Fruit fly (Drosophila melanogaster) whole organism, embryonic: ENCODE results near the gene CG31089.

Source experiments
- B-H2 ChIP-seq: fragments of 200-800 bp; sonication (Bioruptor generic); optimal IDR thresholded peaks from 2 replicates; lab custom pipeline; 2018; ENCODE audit warnings: missing biosample characterization, mild to moderate bottlenecking, missing genetic modification characterization
- CG10654 ChIP-seq: fragments of 200-800 bp; sonication (Bioruptor generic); optimal IDR thresholded peaks from 2 replicates; lab custom pipeline; 2016; ENCODE audit warnings: missing biosample characterization, missing genetic modification characterization
- CG11093 ChIP-seq: fragments of 200-800 bp; sonication (Bioruptor generic); IDR thresholded peaks from 3 replicates; pipeline ENCODE4 v1.3.6; 2022; ENCODE audit warnings: missing biosample characterization, missing genetic modification characterization
- CG11560 ChIP-seq: fragments of 200-800 bp; sonication (Bioruptor generic); IDR thresholded peaks from 3 replicates; pipeline ENCODE4 v1.3.6; 2022; ENCODE audit warnings: missing biosample characterization, missing genetic modification characterization
- CG12744 ChIP-seq: fragments of 200-800 bp; sonication (Bioruptor generic); optimal IDR thresholded peaks from 2 replicates; lab custom pipeline; 2016; ENCODE audit warnings: missing biosample characterization, missing genetic modification characterization
- CG13123 ChIP-seq: fragments of 200-800 bp; sonication (Bioruptor generic); optimal IDR thresholded peaks from 2 replicates; lab custom pipeline; 2016; ENCODE audit warnings: missing biosample characterization, missing genetic modification characterization
- CG13287 ChIP-seq: fragments of 200-800 bp; sonication (Bioruptor generic); IDR thresholded peaks from 2 replicates; pipeline ENCODE4 v1.3.6; 2022; ENCODE audit warnings: missing biosample characterization, missing genetic modification characterization; ENCODE audit not compliant: partially characterized antibody
- CG1602 ChIP-seq: fragments of 200-800 bp; sonication (Bioruptor generic); optimal IDR thresholded peaks from 3 replicates; lab custom pipeline; 2016; ENCODE audit warnings: missing biosample characterization, missing genetic modification characterization
- CG17612 ChIP-seq: fragments of 200-800 bp; sonication (Bioruptor generic); IDR thresholded peaks from 2 replicates; pipeline ENCODE4 v1.3.6; 2022; ENCODE audit warnings: missing biosample characterization, missing genetic modification characterization
- CG1792 ChIP-seq: fragments of 200-800 bp; sonication (Bioruptor generic); optimal IDR thresholded peaks from 2 replicates; lab custom pipeline; 2016; ENCODE audit warnings: missing biosample characterization, missing genetic modification characterization
- CG30020 ChIP-seq: fragments of 200-800 bp; optimal IDR thresholded peaks from 2 replicates; lab custom pipeline; 2019; ENCODE audit warnings: missing biosample characterization, mild to moderate bottlenecking, missing genetic modification characterization, moderate library complexity
- CG30431 ChIP-seq: fragments of 200-800 bp; sonication (Bioruptor generic); optimal IDR thresholded peaks from 2 replicates; lab custom pipeline; 2017; ENCODE audit warnings: missing biosample characterization, missing genetic modification characterization
- CG31441 ChIP-seq: fragments of 200-800 bp; sonication (Bioruptor generic); IDR thresholded peaks from 2 replicates; pipeline ENCODE4 v1.3.6; 2022; ENCODE audit warnings: missing biosample characterization, missing genetic modification characterization
- CG3838 ChIP-seq: fragments of 200-800 bp; sonication (Bioruptor generic); optimal IDR thresholded peaks from 3 replicates; lab custom pipeline; 2016; ENCODE audit warnings: missing biosample characterization, missing genetic modification characterization
- CG42726 ChIP-seq: fragments of 200-800 bp; sonication (Bioruptor generic); IDR thresholded peaks from 2 replicates; pipeline ENCODE4 v1.3.6; 2022; ENCODE audit warnings: missing biosample characterization, missing genetic modification characterization; ENCODE audit not compliant: partially characterized antibody
- CG4730 ChIP-seq: fragments of 200-800 bp; sonication (Bioruptor generic); IDR thresholded peaks from 2 replicates; pipeline ENCODE4 v1.3.6; 2022; ENCODE audit warnings: missing biosample characterization, missing genetic modification characterization
- CG5245 ChIP-seq: fragments of 200-800 bp; sonication (Bioruptor generic); optimal IDR thresholded peaks from 3 replicates; lab custom pipeline; 2016; ENCODE audit warnings: missing biosample characterization, missing genetic modification characterization
- CG7271 ChIP-seq: fragments of 200-800 bp; sonication (Bioruptor generic); optimal IDR thresholded peaks from 2 replicates; lab custom pipeline; 2018; ENCODE audit warnings: missing biosample characterization, mild to moderate bottlenecking, missing genetic modification characterization, moderate library complexity
- CG7987 ChIP-seq: fragments of 200-800 bp; sonication (Bioruptor generic); optimal IDR thresholded peaks from 2 replicates; lab custom pipeline; 2018; ENCODE audit warnings: missing biosample characterization, mild to moderate bottlenecking, missing genetic modification characterization, moderate library complexity
- CG9609 ChIP-seq: fragments of 200-800 bp; sonication (Bioruptor generic); optimal IDR thresholded peaks from 3 replicates; lab custom pipeline; 2016; ENCODE audit warnings: missing biosample characterization, missing genetic modification characterization
- Max ChIP-seq: fragments of 200-800 bp; sonication (Bioruptor generic); optimal IDR thresholded peaks from 2 replicates; lab custom pipeline; 2016; ENCODE audit warnings: missing biosample characterization, mild to moderate bottlenecking, missing genetic modification characterization
- NFAT ChIP-seq: fragments of 200-800 bp; sonication (Bioruptor generic); IDR thresholded peaks from 2 replicates; pipeline ENCODE4 v1.3.6; 2022; ENCODE audit warnings: missing biosample characterization, missing genetic modification characterization
- Nf-YC ChIP-seq: fragments of 200-800 bp; optimal IDR thresholded peaks from 3 replicates; lab custom pipeline; 2019; ENCODE audit warnings: missing biosample characterization, mild to moderate bottlenecking, missing genetic modification characterization, moderate library complexity
- Oaz ChIP-seq: fragments of 200-800 bp; sonication (Bioruptor generic); IDR thresholded peaks from 2 replicates; pipeline ENCODE4 v1.3.6; 2022; ENCODE audit warnings: missing biosample characterization, missing genetic modification characterization
- PHDP ChIP-seq: fragments of 200-800 bp; sonication (Bioruptor generic); optimal IDR thresholded peaks from 3 replicates; lab custom pipeline; 2018; ENCODE audit warnings: missing biosample characterization, mild to moderate bottlenecking, missing genetic modification characterization, moderate library complexity
- Scr ChIP-seq: fragments of 200-800 bp; sonication (Bioruptor generic); IDR thresholded peaks from 2 replicates; pipeline ENCODE4 v1.3.6; 2022; ENCODE audit warnings: missing biosample characterization, missing genetic modification characterization; ENCODE audit not compliant: partially characterized antibody
- Six4 ChIP-seq: fragments of 200-800 bp; sonication (Bioruptor generic); optimal IDR thresholded peaks from 2 replicates; lab custom pipeline; 2016; ENCODE audit warnings: missing biosample characterization, missing genetic modification characterization
- Sry-δ ChIP-seq: fragments of 200-800 bp; sonication (Bioruptor generic); optimal IDR thresholded peaks from 2 replicates; lab custom pipeline; 2016; ENCODE audit warnings: missing biosample characterization, missing genetic modification characterization
- Tbp ChIP-seq: fragments of >200 bp; optimal IDR thresholded peaks from 2 replicates; lab custom pipeline; 2018; ENCODE audit warnings: missing biosample characterization, missing genetic modification characterization
- al ChIP-seq: fragments of 200-800 bp; sonication (Bioruptor generic); IDR thresholded peaks from 2 replicates; pipeline ENCODE4 v1.3.6; 2022; ENCODE audit warnings: missing biosample characterization, missing genetic modification characterization
- ato ChIP-seq: fragments of 200-800 bp; sonication (Bioruptor generic); IDR thresholded peaks from 2 replicates; pipeline ENCODE4 v1.3.6; 2022; ENCODE audit warnings: missing biosample characterization, missing genetic modification characterization; ENCODE audit not compliant: partially characterized antibody
- chif ChIP-seq, 2 experiments: fragments of 200-800 bp; sonication (Bioruptor generic); optimal IDR thresholded peaks; 3 replicates each; lab custom pipeline; 2016; ENCODE audit warnings: missing biosample characterization in 2 of 2, missing genetic modification characterization in 2 of 2
- crp ChIP-seq, 2 experiments: fragments of 200-800 bp; sonication (Bioruptor generic); optimal IDR thresholded peaks; 2 replicates in 1 of 2; 3 replicates in 1 of 2; lab custom pipeline; 2017; ENCODE audit warnings: missing biosample characterization in 2 of 2, missing genetic modification characterization in 2 of 2, mild to moderate bottlenecking in 1 of 2, moderate library complexity in 1 of 2
- dati ChIP-seq: fragments of 200-800 bp; sonication (Bioruptor generic); IDR thresholded peaks from 2 replicates; pipeline ENCODE4 v1.3.6; 2022; ENCODE audit warnings: missing biosample characterization, missing genetic modification characterization
- dm ChIP-seq: fragments of 200-800 bp; sonication (Bioruptor generic); optimal IDR thresholded peaks from 3 replicates; lab custom pipeline; 2016; ENCODE audit warnings: missing biosample characterization, missing genetic modification characterization
- exex ChIP-seq: fragments of 200-800 bp; sonication (Bioruptor generic); optimal IDR thresholded peaks from 4 replicates; lab custom pipeline; 2018; ENCODE audit warnings: missing biosample characterization, mild to moderate bottlenecking, missing genetic modification characterization, moderate library complexity
- gcm2 ChIP-seq: fragments of 200-800 bp; sonication (Bioruptor generic); optimal IDR thresholded peaks from 2 replicates; lab custom pipeline; 2016; ENCODE audit warnings: missing biosample characterization, missing genetic modification characterization
- hb ChIP-seq: fragments of 200-800 bp; sonication (Bioruptor generic); IDR thresholded peaks from 3 replicates; pipeline ENCODE4 v1.3.6; 2022; ENCODE audit warnings: missing biosample characterization, missing genetic modification characterization; ENCODE audit not compliant: partially characterized antibody
- lmd ChIP-seq: fragments of 200-800 bp; sonication (Bioruptor generic); IDR thresholded peaks from 2 replicates; pipeline ENCODE4 v1.3.6; 2022; ENCODE audit warnings: missing biosample characterization, missing genetic modification characterization
- lola ChIP-seq, 3 experiments: fragments of >200 bp in 2 of 3; fragments of 200-800 bp in 1 of 3; sonication (Bioruptor generic) in 1 of 3; optimal IDR thresholded peaks; 2 replicates each; lab custom pipeline; 2017 to 2019; ENCODE audit warnings: missing biosample characterization in 3 of 3, missing genetic modification characterization in 3 of 3, mild to moderate bottlenecking in 1 of 3, moderate library complexity in 1 of 3
- mld ChIP-seq: fragments of 200-800 bp; sonication (Bioruptor generic); IDR thresholded peaks from 3 replicates; pipeline ENCODE4 v1.3.6; 2022; ENCODE audit warnings: missing biosample characterization, missing genetic modification characterization; ENCODE audit not compliant: partially characterized antibody
- odd ChIP-seq: fragments of 200-800 bp; sonication (Bioruptor generic); optimal IDR thresholded peaks from 2 replicates; lab custom pipeline; 2017; ENCODE audit warnings: missing biosample characterization, mild to moderate bottlenecking, missing genetic modification characterization
- repo ChIP-seq: fragments of 200-800 bp; sonication (Bioruptor generic); optimal IDR thresholded peaks from 2 replicates; lab custom pipeline; 2016; ENCODE audit warnings: missing biosample characterization, missing genetic modification characterization
- rib ChIP-seq: fragments of 200-800 bp; sonication (Bioruptor generic); IDR thresholded peaks from 2 replicates; pipeline ENCODE4 v1.3.6; 2022; ENCODE audit warnings: missing biosample characterization, missing genetic modification characterization
- slp2 ChIP-seq: fragments of 200-800 bp; sonication (Bioruptor generic); optimal IDR thresholded peaks from 2 replicates; lab custom pipeline; 2016; ENCODE audit warnings: missing biosample characterization, missing genetic modification characterization
- ssp ChIP-seq: fragments of 200-800 bp; sonication (Bioruptor generic); IDR thresholded peaks from 2 replicates; pipeline ENCODE4 v1.3.6; 2022; ENCODE audit warnings: missing biosample characterization, missing genetic modification characterization
- tgo ChIP-seq: fragments of 200-800 bp; sonication (Bioruptor generic); IDR thresholded peaks from 3 replicates; pipeline ENCODE4 v1.3.6; 2022; ENCODE audit warnings: missing biosample characterization, missing genetic modification characterization
- vnd ChIP-seq: fragments of 200-800 bp; sonication (Bioruptor generic); IDR thresholded peaks from 3 replicates; pipeline ENCODE4 v1.3.6; 2022; ENCODE audit warnings: missing biosample characterization, missing genetic modification characterization; ENCODE audit not compliant: partially characterized antibody
- vvl ChIP-seq: fragments of 200-800 bp; sonication (Bioruptor generic); IDR thresholded peaks from 2 replicates; pipeline ENCODE4 v1.3.6; 2022; ENCODE audit warnings: missing biosample characterization, missing genetic modification characterization
- yki ChIP-seq: fragments of >200 bp; optimal IDR thresholded peaks from 3 replicates; lab custom pipeline; 2018

CG31089 gene

dm6 chr3R:25888307-25889075 lies 14.0 kb upstream of the CG31089 start, which contains the start of gene Lnk (continued):
- no peak for TF ChIP-seq CG4730 (GFP tag; lab: Robert Waterston, UW)
- no peak for TF ChIP-seq CG1792
- TF ChIP-seq NFAT (GFP tag; lab: Robert Waterston, UW), result no peak; the same call in 1 of the 2 replicates
- no peak for TF ChIP-seq CG11093 (GFP tag; lab: Robert Waterston, UW)
- no peak for TF ChIP-seq CG5245 (GFP tag; lab: Kevin White, UChicago)
- no peak for TF ChIP-seq CG30431 (GFP tag; lab: Kevin White, UChicago)
- no peak for TF ChIP-seq CG1602 (GFP tag; lab: Kevin White, UChicago)
- peak; percentile 32 for TF ChIP-seq Max
- TF ChIP-seq odd (GFP tag; lab: Kevin White, UChicago), result peak; percentile 39
- no peak for TF ChIP-seq slp2
- no peak for TF ChIP-seq repo (GFP tag; lab: Kevin White, UChicago)
- TF ChIP-seq CG10654 (GFP tag; lab: Kevin White, UChicago), result no peak
- TF ChIP-seq CG11560 (tag; lab: Robert Waterston, UW), result no peak
- peak; percentile 88 for TF ChIP-seq ato (GFP tag; lab: Robert Waterston, UW)
- TF ChIP-seq lola (GFP tag; optimal IDR thresholded peaks at IDR 0.05; lab: Kevin White, UChicago), result no peak
- TF ChIP-seq CG17612 (GFP tag; lab: Robert Waterston, UW), result no peak
- no peak for TF ChIP-seq ssp (GFP tag; lab: Robert Waterston, UW)
- no peak; the same call in 1 of the 2 replicates for TF ChIP-seq rib (GFP tag; lab: Robert Waterston, UW)
- TF ChIP-seq exex (tag; lab: Kevin White, UChicago), result no peak
- TF ChIP-seq tgo (GFP tag; lab: Robert Waterston, UW), result no peak
- TF ChIP-seq Nf-YC (tag; lab: Kevin White, UChicago), result peak; percentile 23
- TF ChIP-seq dati (GFP tag; lab: Robert Waterston, UW), result no peak
- peak; percentile 83 for TF ChIP-seq hb (GFP tag; lab: Robert Waterston, UW)
- peak; percentile 99 for TF ChIP-seq Sry-δ (GFP tag; lab: Kevin White, UChicago)
- no peak for TF ChIP-seq CG13123 (GFP tag; lab: Kevin White, UChicago)
- peak; percentile 96 for TF ChIP-seq CG42726 (GFP tag; lab: Robert Waterston, UW)
- TF ChIP-seq B-H2 (GFP tag; lab: Kevin White, UChicago), result peak; percentile 47
- TF ChIP-seq dm (GFP tag; lab: Kevin White, UChicago), result no peak
- no peak for TF ChIP-seq gcm2 (GFP tag; lab: Kevin White, UChicago)
- no peak for TF ChIP-seq PHDP (tag; lab: Kevin White, UChicago)
- peak; percentile 91 for TF ChIP-seq CG13287 (GFP tag; lab: Robert Waterston, UW)
- peak; percentile 12 for TF ChIP-seq CG30020 (tag; lab: Kevin White, UChicago)
- no peak for TF ChIP-seq CG12744 (GFP tag; lab: Kevin White, UChicago)
- no peak for TF ChIP-seq CG31441 (GFP tag; lab: Robert Waterston, UW)
- peak; percentile 89 for TF ChIP-seq Scr
- TF ChIP-seq lmd (GFP tag; lab: Robert Waterston, UW), result no peak
- no peak for TF ChIP-seq Six4 (GFP tag; lab: Kevin White, UChicago)
- peak; percentile 86; the same call in 2 of the 3 replicates for TF ChIP-seq mld (GFP tag; lab: Robert Waterston, UW)
- TF ChIP-seq CG9609 (GFP tag; lab: Kevin White, UChicago), result peak; percentile 21
- TF ChIP-seq Oaz (GFP tag; lab: Robert Waterston, UW), result no peak
- TF ChIP-seq CG7271, result peak; percentile 9
- TF ChIP-seq chif (GFP tag; optimal IDR thresholded peaks at IDR 0.05; lab: Kevin White, UChicago), result no peak
- TF ChIP-seq yki, result no peak
- no peak for TF ChIP-seq CG7987 (GFP tag; lab: Kevin White, UChicago)
- peak; percentile 78 for TF ChIP-seq vnd
- no peak for TF ChIP-seq CG3838 (GFP tag; lab: Kevin White, UChicago)
- no peak for TF ChIP-seq al (GFP tag; lab: Robert Waterston, UW)
- TF ChIP-seq crp (GFP tag; optimal IDR thresholded peaks at IDR 0.05; lab: Kevin White, UChicago), result no peak
- no peak; the same call in 1 of the 2 replicates for TF ChIP-seq vvl
- TF ChIP-seq Tbp (GFP tag; lab: Kevin White, UChicago), result no peak
